Worm (Caenorhabditis elegans) whole organism, late embryonic: ENCODE data around the gene F40D4.12.

Experiments used
- C08G9.2 ChIP-seq: sonication (generic microtip); optimal IDR thresholded peaks from 2 replicates; lab custom pipeline; 2016; ENCODE audit warnings: mild to moderate bottlenecking, missing genetic modification characterization, moderate library complexity, missing compliant biosample characterization
- C38D4.7 ChIP-seq: fragments of 200-800 bp; sonication (Bioruptor generic); optimal IDR thresholded peaks from 2 replicates; lab custom pipeline; 2018; ENCODE audit warnings: mild to moderate bottlenecking, missing genetic modification characterization, moderate library complexity, missing compliant biosample characterization
- K02D7.2 ChIP-seq: sonication (generic microtip); optimal IDR thresholded peaks from 2 replicates; lab custom pipeline; 2017; ENCODE audit warnings: mild to moderate bottlenecking, missing genetic modification characterization, missing compliant biosample characterization
- ahr-1 ChIP-seq: sonication (generic microtip); optimal IDR thresholded peaks from 2 replicates; lab custom pipeline; 2016; ENCODE audit warnings: missing genetic modification characterization, missing compliant biosample characterization
- ceh-19 ChIP-seq: fragments of 200-800 bp; sonication (Bioruptor generic); optimal IDR thresholded peaks from 2 replicates; lab custom pipeline; 2018; ENCODE audit warnings: mild to moderate bottlenecking, missing genetic modification characterization, missing compliant biosample characterization
- ceh-22 ChIP-seq: sonication (generic microtip); optimal IDR thresholded peaks from 2 replicates; lab custom pipeline; 2017; ENCODE audit warnings: missing biosample characterization, missing genetic modification characterization
- ceh-24 ChIP-seq: sonication (generic microtip); optimal IDR thresholded peaks from 2 replicates; lab custom pipeline; 2016; ENCODE audit warnings: mild to moderate bottlenecking, missing genetic modification characterization, missing compliant biosample characterization
- ceh-30 ChIP-seq: fragments of 150-350 bp; optimal IDR thresholded peaks from 2 replicates; lab custom pipeline; 2014; ENCODE audit warnings: missing biosample characterization, missing genetic modification characterization
- ceh-45 ChIP-seq: fragments of 200-800 bp; sonication (Bioruptor generic); IDR thresholded peaks from 2 replicates; pipeline ENCODE4 v1.3.6; 2022; ENCODE audit warnings: missing genetic modification reagents, missing genetic modification characterization, missing compliant biosample characterization
- ceh-48 ChIP-seq: sonication (generic microtip); optimal IDR thresholded peaks from 2 replicates; lab custom pipeline; 2016; ENCODE audit warnings: missing genetic modification characterization, inconsistent platforms, missing compliant biosample characterization
- che-1 ChIP-seq: sonication (generic microtip); optimal IDR thresholded peaks from 2 replicates; lab custom pipeline; 2016; ENCODE audit warnings: mild to moderate bottlenecking, missing genetic modification characterization, missing compliant biosample characterization
- dmd-4 ChIP-seq: sonication (generic microtip); optimal IDR thresholded peaks from 2 replicates; lab custom pipeline; 2016; ENCODE audit warnings: borderline replicate concordance, missing genetic modification characterization, missing compliant biosample characterization
- dve-1 ChIP-seq: sonication (generic microtip); optimal IDR thresholded peaks from 2 replicates; lab custom pipeline; 2017; ENCODE audit warnings: antibody characterized with exemption, mild to moderate bottlenecking, missing genetic modification characterization, missing compliant biosample characterization
- fax-1 ChIP-seq: sonication (generic microtip); optimal IDR thresholded peaks from 2 replicates; lab custom pipeline; 2016; ENCODE audit warnings: missing genotype, missing genetic modification characterization, missing compliant biosample characterization
- fkh-6 ChIP-seq: sonication (generic microtip); optimal IDR thresholded peaks from 2 replicates; lab custom pipeline; 2016; ENCODE audit warnings: missing genetic modification characterization, missing compliant biosample characterization
- gmeb-2 ChIP-seq: sonication (generic microtip); optimal IDR thresholded peaks from 2 replicates; lab custom pipeline; 2016; ENCODE audit warnings: missing genetic modification characterization, inconsistent platforms, missing compliant biosample characterization
- hlh-13 ChIP-seq: fragments of 200-800 bp; sonication (Bioruptor generic); optimal IDR thresholded peaks from 2 replicates; lab custom pipeline; 2018; ENCODE audit warnings: mild to moderate bottlenecking, missing genetic modification characterization, missing compliant biosample characterization
- hlh-15 ChIP-seq: sonication (generic microtip); optimal IDR thresholded peaks from 2 replicates; lab custom pipeline; 2016; ENCODE audit warnings: missing genetic modification characterization, missing compliant biosample characterization
- hlh-30 ChIP-seq: sonication (generic microtip); optimal IDR thresholded peaks from 2 replicates; lab custom pipeline; 2017; ENCODE audit warnings: antibody characterized with exemption, missing genetic modification characterization, missing compliant biosample characterization; ENCODE audit not compliant: insufficient read depth
- lim-6 ChIP-seq: sonication (generic microtip); optimal IDR thresholded peaks from 2 replicates; lab custom pipeline; 2016; ENCODE audit warnings: missing genetic modification characterization, missing compliant biosample characterization
- lin-11 ChIP-seq: fragments of 200-800 bp; sonication (Bioruptor generic); optimal IDR thresholded peaks from 2 replicates; lab custom pipeline; 2018; ENCODE audit warnings: mild to moderate bottlenecking, missing genetic modification characterization, missing compliant biosample characterization
- nfya-1 ChIP-seq: sonication (generic microtip); optimal IDR thresholded peaks from 2 replicates; lab custom pipeline; 2017; ENCODE audit warnings: missing genetic modification characterization, mild to moderate bottlenecking, missing compliant biosample characterization, antibody characterized with exemption, moderate library complexity
- nhr-232 ChIP-seq: sonication (generic microtip); optimal IDR thresholded peaks from 2 replicates; lab custom pipeline; 2016; ENCODE audit warnings: missing genetic modification characterization, missing compliant biosample characterization
- pat-9 ChIP-seq: fragments of 200-800 bp; sonication (Bioruptor generic); optimal IDR thresholded peaks from 2 replicates; lab custom pipeline; 2018; ENCODE audit warnings: mild to moderate bottlenecking, missing genetic modification characterization, moderate library complexity, missing compliant biosample characterization
- pax-1 ChIP-seq: fragments of 150-350 bp; optimal IDR thresholded peaks from 2 replicates; lab custom pipeline; 2014; ENCODE audit warnings: missing biosample characterization, missing genetic modification characterization
- pha-2 ChIP-seq: sonication (generic microtip); optimal IDR thresholded peaks from 2 replicates; lab custom pipeline; 2017; ENCODE audit warnings: mild to moderate bottlenecking, missing genetic modification characterization, missing compliant biosample characterization
- ref-2 ChIP-seq: sonication (generic microtip); optimal IDR thresholded peaks from 2 replicates; lab custom pipeline; 2016; ENCODE audit warnings: missing genetic modification characterization, missing compliant biosample characterization
- sox-2 ChIP-seq: fragments of 200-800 bp; sonication (Bioruptor generic); IDR thresholded peaks from 2 replicates; pipeline ENCODE4 v1.3.6; 2022; ENCODE audit warnings: missing genetic modification reagents, missing genetic modification characterization, missing compliant biosample characterization
- syd-9 ChIP-seq: sonication (generic microtip); optimal IDR thresholded peaks from 2 replicates; lab custom pipeline; 2016; ENCODE audit warnings: mild to moderate bottlenecking, missing genetic modification characterization, moderate library complexity, missing compliant biosample characterization
- ttx-3 ChIP-seq: sonication (generic microtip); optimal IDR thresholded peaks from 2 replicates; lab custom pipeline; 2016; ENCODE audit warnings: missing genetic modification reagents, missing genetic modification characterization, missing compliant biosample characterization
- zip-5 ChIP-seq: sonication (generic microtip); optimal IDR thresholded peaks from 2 replicates; lab custom pipeline; 2016; ENCODE audit warnings: missing genetic modification characterization, missing compliant biosample characterization

The F40D4.12 gene

DNA sequence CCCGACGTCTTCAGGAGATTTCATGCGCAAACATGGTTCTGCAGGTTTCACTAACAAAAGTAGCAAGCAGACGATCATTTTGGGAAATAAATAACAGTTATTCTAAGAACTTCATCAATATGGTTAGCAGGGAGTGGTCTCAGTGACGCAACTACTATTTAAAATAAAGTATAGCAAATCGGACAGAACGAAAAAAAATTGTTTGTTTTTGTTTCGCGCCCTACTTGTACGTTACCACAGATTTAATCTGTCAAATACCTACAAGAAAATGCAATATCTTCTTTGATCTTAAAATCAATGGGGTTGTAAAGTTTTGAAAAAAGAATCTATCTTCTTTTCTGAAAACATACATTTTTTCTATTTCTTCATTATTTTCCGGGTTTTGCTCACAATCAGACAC is 39.3 kb downstream of the F40D4.12 start, which contains the start of gene srz-96:
srz-96 (plus strand) TSS at position 301 of the 400 bp plus-strand sequence.
- TF ChIP-seq C08G9.2 (tag; lab: Kevin White, UChicago) (no peak), nhr-232 (tag; lab: Kevin White, UChicago) (no peak), ahr-1 (tag; lab: Kevin White, UChicago) (no peak), hlh-13 (GFP tag; lab: Kevin White, UChicago) (no peak), ref-2 (tag; lab: Kevin White, UChicago) (no peak), ttx-3 (tag; lab: Kevin White, UChicago) (no peak), nfya-1 (tag; lab: Kevin White, UChicago) (no peak), C38D4.7 (GFP tag; lab: Kevin White, UChicago) (no peak)
- TF ChIP-seq, all 69 proteins: peak for 0

DNA sequence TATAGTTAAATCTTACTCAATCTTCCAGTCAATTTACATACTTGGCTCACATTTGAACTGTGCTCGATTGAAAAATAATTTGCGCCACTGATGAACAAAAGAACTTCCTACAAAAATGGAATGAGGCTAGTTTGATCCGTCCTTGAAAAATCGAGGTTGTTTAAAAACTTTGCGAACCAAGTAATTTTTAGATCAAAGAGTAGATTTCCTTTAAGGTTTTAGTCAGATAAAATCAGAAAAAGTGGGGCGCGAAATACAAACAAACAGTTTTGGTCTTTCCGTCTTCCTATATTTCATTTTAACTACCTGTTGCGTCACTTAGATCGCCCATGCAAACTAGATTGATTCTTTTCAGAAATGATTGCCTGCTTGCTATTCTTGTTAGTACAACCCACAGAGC is 42.2 kb downstream of the F40D4.12 start, which contains the start of gene Y68A4A.10:
Y68A4A.10 (plus strand) TSS at position 301 of the 400 bp plus-strand sequence.
- TF ChIP-seq lim-6 (tag; lab: Kevin White, UChicago) (no peak), pha-2 (tag; lab: Kevin White, UChicago) (no peak), ceh-19 (GFP tag; lab: Kevin White, UChicago) (no peak), ceh-22 (tag; lab: Kevin White, UChicago) (no peak), syd-9 (tag; lab: Kevin White, UChicago) (no peak), hlh-30 (no peak), sox-2 (GFP tag; lab: Robert Waterston, UW) (no peak), C38D4.7 (GFP tag; lab: Kevin White, UChicago) (no peak), ref-2 (tag; lab: Kevin White, UChicago) (no peak)

DNA sequence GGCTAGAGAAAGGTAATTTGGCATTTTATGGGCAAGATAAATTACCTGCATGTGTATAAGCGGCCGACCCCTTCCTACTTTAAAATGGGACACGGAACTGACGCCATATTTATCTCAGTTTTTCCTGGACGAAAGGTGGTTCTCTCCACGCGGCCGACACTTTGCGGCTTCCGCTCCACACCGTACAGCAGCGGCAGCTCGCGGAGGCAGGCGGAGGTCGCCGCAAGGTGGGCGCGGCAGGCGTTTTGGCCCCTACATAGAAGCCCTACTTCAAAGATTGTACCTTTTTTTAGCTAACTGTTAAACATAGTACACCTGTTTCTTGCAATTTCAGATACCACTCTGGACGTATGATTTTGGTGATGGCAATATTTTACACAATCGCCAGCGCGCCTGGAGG is 46.8 kb downstream of the F40D4.12 start:
- TF ChIP-seq che-1 (tag; lab: Kevin White, UChicago) = no peak
- TF ChIP-seq ahr-1 (tag; lab: Kevin White, UChicago) = no peak
- TF ChIP-seq ceh-45 (GFP tag; lab: Robert Waterston, UW) = no peak
- no peak for TF ChIP-seq pat-9 (tag; lab: Kevin White, UChicago)
- TF ChIP-seq pax-1 = no peak
- TF ChIP-seq fkh-6 (tag; lab: Kevin White, UChicago) = no peak
- TF ChIP-seq dve-1 (tag; lab: Kevin White, UChicago) = no peak
- no peak for TF ChIP-seq dmd-4
- TF ChIP-seq ceh-48 (tag; lab: Kevin White, UChicago) = no peak
- no peak for TF ChIP-seq hlh-13 (GFP tag; lab: Kevin White, UChicago)

DNA sequence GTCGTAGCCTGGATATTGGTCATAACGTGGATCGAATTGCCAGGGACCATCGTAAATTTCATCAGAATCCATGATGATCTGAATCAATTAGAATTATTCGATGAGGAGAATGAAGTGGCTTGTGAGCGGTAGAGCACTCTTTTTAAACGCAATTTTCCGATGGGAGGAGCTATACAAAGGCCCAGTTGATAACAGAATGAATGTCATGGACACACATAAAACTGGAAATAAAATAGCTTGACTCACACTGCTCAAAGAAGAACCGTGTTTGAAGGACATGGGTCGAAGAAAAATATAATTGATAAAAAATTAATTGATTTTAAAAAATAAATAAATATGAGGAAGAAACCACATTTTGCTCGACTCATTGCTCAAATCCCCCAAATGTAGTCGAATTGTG is 48.4 kb downstream of the F40D4.12 start, which contains the start of gene Y68A4A.13:
Y68A4A.13 (minus strand) TSS at position 101 of the 400 bp plus-strand sequence.
- TF ChIP-seq zip-5 (tag; lab: Kevin White, UChicago) = no peak
- no peak for TF ChIP-seq lin-11 (tag; lab: Kevin White, UChicago)
- no peak for TF ChIP-seq ttx-3 (tag; lab: Kevin White, UChicago)
- no peak for TF ChIP-seq hlh-15 (tag; lab: Kevin White, UChicago)
- TF ChIP-seq fax-1 (tag; lab: Kevin White, UChicago) = no peak
- no peak for TF ChIP-seq ceh-24
- no peak for TF ChIP-seq nhr-232 (tag; lab: Kevin White, UChicago)
- TF ChIP-seq ceh-30 (tag; lab: Kevin White, UChicago) = no peak
- TF ChIP-seq gmeb-2 = no peak
- no peak for TF ChIP-seq K02D7.2 (tag; lab: Kevin White, UChicago)
- no peak for TF ChIP-seq C08G9.2 (tag; lab: Kevin White, UChicago)
- TF ChIP-seq ceh-45 (GFP tag; lab: Robert Waterston, UW) = no peak
- TF ChIP-seq pat-9 (tag; lab: Kevin White, UChicago) = no peak
- TF ChIP-seq pax-1 = no peak
- TF ChIP-seq ref-2 (tag; lab: Kevin White, UChicago) = no peak
